Worm (Caenorhabditis elegans) whole organism, L1 larva: ENCODE results near the gene T13C2.2.

Source experiments
- C04F5.9 ChIP-seq: sonication (generic microtip); optimal IDR thresholded peaks from 2 replicates; lab custom pipeline; 2016; ENCODE audit warnings: missing genetic modification characterization, missing compliant biosample characterization
- Y116A8C.19 ChIP-seq: sonication (generic microtip); optimal IDR thresholded peaks from 2 replicates; lab custom pipeline; 2016; ENCODE audit warnings: missing compliant biosample characterization, missing genetic modification characterization, borderline replicate concordance
- aha-1 ChIP-seq: fragments of 150-350 bp; optimal IDR thresholded peaks from 2 replicates; lab custom pipeline; 2014; ENCODE audit warnings: missing biosample characterization, missing genetic modification characterization
- alr-1 ChIP-seq: fragments of 200-800 bp; sonication (Bioruptor generic); optimal IDR thresholded peaks from 2 replicates; lab custom pipeline; 2018; ENCODE audit warnings: borderline replicate concordance, mild to moderate bottlenecking, missing genetic modification characterization, missing compliant biosample characterization
- blmp-1 ChIP-seq: fragments of 150-350 bp; optimal IDR thresholded peaks from 2 replicates; lab custom pipeline; 2014; ENCODE audit warnings: missing biosample characterization, missing genetic modification characterization
- ceh-63 ChIP-seq: fragments of 200-800 bp; sonication (Bioruptor generic); optimal IDR thresholded peaks from 2 replicates; lab custom pipeline; 2018; ENCODE audit warnings: mild to moderate bottlenecking, missing genetic modification characterization, missing compliant biosample characterization
- ceh-8 ChIP-seq: fragments of 200-800 bp; sonication (Bioruptor generic); optimal IDR thresholded peaks from 2 replicates; lab custom pipeline; 2018; ENCODE audit warnings: mild to moderate bottlenecking, missing genetic modification characterization, moderate library complexity, missing compliant biosample characterization
- ceh-82 ChIP-seq, 3 experiments: fragments of 150-350 bp in 1 of 3; sonication (generic microtip) in 2 of 3; optimal IDR thresholded peaks; 2 replicates each; lab custom pipeline; 2014 to 2017; ENCODE audit warnings: missing biosample characterization in 3 of 3, missing genetic modification characterization in 3 of 3
- ceh-90 ChIP-seq: sonication (generic microtip); optimal IDR thresholded peaks from 2 replicates; lab custom pipeline; 2016; ENCODE audit warnings: missing genetic modification characterization, missing compliant biosample characterization
- dsc-1 ChIP-seq: sonication (generic microtip); optimal IDR thresholded peaks from 2 replicates; lab custom pipeline; 2016; ENCODE audit warnings: mild to moderate bottlenecking, missing genetic modification characterization, missing compliant biosample characterization
- egl-27 ChIP-seq, 2 experiments: fragments of 150-350 bp in 1 of 2; sonication (generic microtip); optimal IDR thresholded peaks; 3 replicates each; lab custom pipeline; 2017 to 2018; ENCODE audit warnings: missing biosample characterization in 2 of 2, missing genetic modification characterization in 2 of 2, missing genetic modification reagents in 2 of 2
- elt-2 ChIP-seq: sonication (generic microtip); optimal IDR thresholded peaks from 2 replicates; lab custom pipeline; 2016; ENCODE audit warnings: missing genetic modification characterization, mild to moderate bottlenecking, inconsistent platforms, missing compliant biosample characterization, missing genetic modification reagents
- fkh-10 ChIP-seq: sonication (generic microtip); optimal IDR thresholded peaks from 2 replicates; lab custom pipeline; 2017; ENCODE audit warnings: missing biosample characterization, missing genetic modification reagents, missing genetic modification characterization
- fkh-8 ChIP-seq: sonication (generic microtip); optimal IDR thresholded peaks from 2 replicates; lab custom pipeline; 2016; ENCODE audit warnings: mild to moderate bottlenecking, missing genetic modification characterization, missing compliant biosample characterization
- grh-1 ChIP-seq: fragments of 200-800 bp; sonication (Bioruptor generic); IDR thresholded peaks from 2 replicates; pipeline ENCODE4 v1.3.6; 2022; ENCODE audit warnings: missing genetic modification reagents, missing genetic modification characterization, missing compliant biosample characterization
- hlh-4 ChIP-seq: sonication (generic microtip); optimal IDR thresholded peaks from 2 replicates; lab custom pipeline; 2016; ENCODE audit warnings: mild to moderate bottlenecking, missing genetic modification characterization, missing compliant biosample characterization
- irx-1 ChIP-seq: sonication (generic microtip); optimal IDR thresholded peaks from 2 replicates; lab custom pipeline; 2016; ENCODE audit warnings: missing genetic modification characterization, missing compliant biosample characterization
- isw-1 ChIP-seq: fragments of 200-800 bp; sonication (Bioruptor generic); IDR thresholded peaks from 2 replicates; pipeline ENCODE4 v1.3.6; 2022; ENCODE audit warnings: missing genetic modification characterization, missing compliant biosample characterization
- lin-13 ChIP-seq: fragments of 150-350 bp; optimal IDR thresholded peaks from 2 replicates; lab custom pipeline; 2014; ENCODE audit warnings: missing biosample characterization, missing genetic modification reagents, missing genetic modification characterization
- lin-14 ChIP-seq: fragments of 200-800 bp; sonication (Bioruptor generic); optimal IDR thresholded peaks from 2 replicates; lab custom pipeline; 2018; ENCODE audit warnings: mild to moderate bottlenecking, missing genetic modification characterization, moderate library complexity, missing compliant biosample characterization
- lin-15B ChIP-seq: fragments of 150-350 bp; sonication (generic microtip); optimal IDR thresholded peaks from 3 replicates; lab custom pipeline; 2014; ENCODE audit warnings: missing biosample characterization, missing genetic modification characterization
- lin-35 ChIP-seq, 2 experiments: fragments of 150-350 bp; optimal IDR thresholded peaks; 2 replicates each; lab custom pipeline; 2014; ENCODE audit warnings: missing biosample characterization in 2 of 2, missing genetic modification characterization in 2 of 2, missing genetic modification reagents in 2 of 2
- lin-39 ChIP-seq: fragments of 150-350 bp; optimal IDR thresholded peaks from 2 replicates; lab custom pipeline; 2014; ENCODE audit warnings: missing biosample characterization, missing genetic modification reagents, missing genetic modification characterization
- lir-3 ChIP-seq: sonication (generic microtip); optimal IDR thresholded peaks from 2 replicates; lab custom pipeline; 2016; ENCODE audit warnings: mild to moderate bottlenecking, missing genetic modification characterization, moderate library complexity, missing compliant biosample characterization; ENCODE audit not compliant: poor library complexity
- lsy-2 ChIP-seq, 2 experiments: fragments of 150-350 bp; optimal IDR thresholded peaks; 2 replicates each; lab custom pipeline; 2014; ENCODE audit warnings: missing biosample characterization in 2 of 2, missing genetic modification characterization in 2 of 2
- nhr-12 ChIP-seq: sonication (generic microtip); optimal IDR thresholded peaks from 2 replicates; lab custom pipeline; 2017; ENCODE audit warnings: missing biosample characterization, missing genetic modification characterization
- nhr-19 ChIP-seq: fragments of 200-800 bp; sonication (Bioruptor generic); conservative IDR thresholded peaks from 2 replicates; pipeline ENCODE4 v1.3.6; 2022; ENCODE audit warnings: missing genetic modification characterization, missing compliant biosample characterization
- nhr-237 ChIP-seq: fragments of 150-350 bp; optimal IDR thresholded peaks from 2 replicates; lab custom pipeline; 2014; ENCODE audit warnings: missing biosample characterization, missing genetic modification characterization
- nhr-47 ChIP-seq: sonication (generic microtip); optimal IDR thresholded peaks from 2 replicates; lab custom pipeline; 2016; ENCODE audit warnings: mild to moderate bottlenecking, missing genetic modification characterization, moderate library complexity, missing compliant biosample characterization
- nhr-71 ChIP-seq: sonication (generic microtip); optimal IDR thresholded peaks from 2 replicates; lab custom pipeline; 2016; ENCODE audit warnings: mild to moderate bottlenecking, missing genetic modification characterization, moderate library complexity, missing compliant biosample characterization
- nhr-84 ChIP-seq: sonication (generic microtip); optimal IDR thresholded peaks from 2 replicates; lab custom pipeline; 2017; ENCODE audit warnings: missing biosample characterization, missing genetic modification characterization
- nhr-90 ChIP-seq: sonication (generic microtip); optimal IDR thresholded peaks from 2 replicates; lab custom pipeline; 2016; ENCODE audit warnings: mild to moderate bottlenecking, missing genetic modification characterization, missing compliant biosample characterization; ENCODE audit not compliant: poor library complexity
- pqm-1 ChIP-seq: sonication (generic microtip); optimal IDR thresholded peaks from 3 replicates; lab custom pipeline; 2017; ENCODE audit warnings: missing biosample characterization, missing genetic modification characterization
- snpc-4 ChIP-seq: fragments of 150-350 bp; optimal IDR thresholded peaks from 2 replicates; lab custom pipeline; 2014; ENCODE audit warnings: missing biosample characterization, missing genetic modification characterization
- snu-23 ChIP-seq: sonication (generic microtip); optimal IDR thresholded peaks from 2 replicates; lab custom pipeline; 2016; ENCODE audit warnings: missing genetic modification characterization, missing compliant biosample characterization
- sox-4 ChIP-seq: sonication (generic microtip); optimal IDR thresholded peaks from 2 replicates; lab custom pipeline; 2016; ENCODE audit warnings: missing genetic modification characterization, missing compliant biosample characterization
- swsn-7 ChIP-seq: sonication (generic microtip); optimal IDR thresholded peaks from 2 replicates; lab custom pipeline; 2016; ENCODE audit warnings: missing genetic modification characterization, missing compliant biosample characterization
- tbx-2 ChIP-seq: sonication (generic microtip); optimal IDR thresholded peaks from 2 replicates; lab custom pipeline; 2016; ENCODE audit warnings: missing genetic modification characterization, missing compliant biosample characterization
- tlp-1 ChIP-seq: fragments of 150-350 bp; optimal IDR thresholded peaks from 2 replicates; lab custom pipeline; 2014; ENCODE audit warnings: missing biosample characterization, missing genetic modification characterization
- unc-130 ChIP-seq: fragments of 150-350 bp; optimal IDR thresholded peaks from 2 replicates; lab custom pipeline; 2017; ENCODE audit warnings: missing biosample characterization, missing genetic modification characterization, inconsistent platforms
- unc-86 ChIP-seq: sonication (generic microtip); optimal IDR thresholded peaks from 2 replicates; lab custom pipeline; 2016; ENCODE audit warnings: missing genetic modification characterization, missing compliant biosample characterization
- xbp-1 ChIP-seq: sonication (generic microtip); optimal IDR thresholded peaks from 2 replicates; lab custom pipeline; 2016; ENCODE audit warnings: missing genetic modification characterization, missing compliant biosample characterization
- zag-1 ChIP-seq: fragments of 150-350 bp; optimal IDR thresholded peaks from 2 replicates; lab custom pipeline; 2014; ENCODE audit warnings: missing biosample characterization, missing genetic modification characterization
- zip-4 ChIP-seq: fragments of 200-800 bp; sonication (Bioruptor generic); optimal IDR thresholded peaks from 2 replicates; lab custom pipeline; 2018; ENCODE audit warnings: mild to moderate bottlenecking, missing genetic modification characterization, moderate library complexity, missing compliant biosample characterization
- ztf-11 ChIP-seq, 2 experiments: sonication (generic microtip); optimal IDR thresholded peaks; 2 replicates each; lab custom pipeline; 2016 to 2017; ENCODE audit warnings: missing genetic modification characterization in 2 of 2, missing biosample characterization in 1 of 2, missing compliant biosample characterization in 1 of 2
- ztf-4 ChIP-seq: fragments of 150-350 bp; optimal IDR thresholded peaks from 2 replicates; lab custom pipeline; 2014; ENCODE audit warnings: missing biosample characterization, missing genetic modification characterization

T13C2.2 gene

DNA sequence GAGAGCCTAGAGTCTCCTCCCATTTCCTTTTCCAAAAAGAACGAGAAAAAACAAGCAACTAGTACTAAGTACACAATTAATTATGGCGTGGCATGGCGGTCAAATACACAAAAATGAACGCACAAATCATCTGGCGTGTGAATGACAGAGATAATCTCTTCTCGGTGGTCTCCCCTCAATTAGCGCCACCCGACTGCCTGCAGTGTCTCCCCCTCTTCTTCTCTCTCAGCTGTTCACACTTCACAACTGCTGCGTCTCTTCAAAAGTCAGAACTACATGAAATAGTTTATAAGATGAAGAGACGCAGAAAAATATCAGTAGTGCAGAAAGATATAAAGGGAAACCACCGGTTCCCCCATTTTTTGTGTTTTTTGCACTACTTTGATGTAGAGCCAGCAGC is 35.4 kb downstream of the T13C2.2 start (continued):
- TF ChIP-seq lin-14 (GFP tag; lab: Kevin White, UChicago): peak; percentile 96
- peak; percentile 84 for TF ChIP-seq blmp-1 (tag; lab: Kevin White, UChicago)
- peak; percentile 18 for TF ChIP-seq swsn-7 (tag; lab: Kevin White, UChicago)
- no peak for TF ChIP-seq alr-1 (tag; lab: Kevin White, UChicago)
- peak; percentile 26 for TF ChIP-seq unc-130 (tag; lab: Kevin White, UChicago)
- no peak for TF ChIP-seq fkh-10 (GFP tag; lab: Kevin White, UChicago)
- peak; percentile 55 for TF ChIP-seq lin-13
- no peak for TF ChIP-seq ztf-11 (tag; optimal IDR thresholded peaks at IDR 0.05; lab: Kevin White, UChicago)
- peak; percentile 45 for TF ChIP-seq ztf-4 (tag; lab: Kevin White, UChicago)
- no peak for TF ChIP-seq isw-1 (GFP tag; lab: Robert Waterston, UW)
- no peak for TF ChIP-seq nhr-237 (tag; lab: Kevin White, UChicago)
- TF ChIP-seq elt-2: peak; percentile 5
- TF ChIP-seq pqm-1 (tag; lab: Kevin White, UChicago): no peak
- peak in 2 of 3 experiments; percentile 6 to 45 for TF ChIP-seq ceh-82 (tag; optimal IDR thresholded peaks at IDR 0.05; lab: Kevin White, UChicago)
- TF ChIP-seq nhr-84 (tag; lab: Kevin White, UChicago): no peak
- peak; percentile 10 for TF ChIP-seq unc-86 (tag; lab: Kevin White, UChicago)
- TF ChIP-seq lsy-2 (tag; optimal IDR thresholded peaks at IDR 0.05; lab: Kevin White, UChicago): peak; percentile 58 to 77
- TF ChIP-seq lin-15B (tag; lab: Kevin White, UChicago): no peak
- peak; percentile 56 for TF ChIP-seq nhr-47 (tag; lab: Kevin White, UChicago)
- TF ChIP-seq, all 84 proteins: peak for 35

DNA sequence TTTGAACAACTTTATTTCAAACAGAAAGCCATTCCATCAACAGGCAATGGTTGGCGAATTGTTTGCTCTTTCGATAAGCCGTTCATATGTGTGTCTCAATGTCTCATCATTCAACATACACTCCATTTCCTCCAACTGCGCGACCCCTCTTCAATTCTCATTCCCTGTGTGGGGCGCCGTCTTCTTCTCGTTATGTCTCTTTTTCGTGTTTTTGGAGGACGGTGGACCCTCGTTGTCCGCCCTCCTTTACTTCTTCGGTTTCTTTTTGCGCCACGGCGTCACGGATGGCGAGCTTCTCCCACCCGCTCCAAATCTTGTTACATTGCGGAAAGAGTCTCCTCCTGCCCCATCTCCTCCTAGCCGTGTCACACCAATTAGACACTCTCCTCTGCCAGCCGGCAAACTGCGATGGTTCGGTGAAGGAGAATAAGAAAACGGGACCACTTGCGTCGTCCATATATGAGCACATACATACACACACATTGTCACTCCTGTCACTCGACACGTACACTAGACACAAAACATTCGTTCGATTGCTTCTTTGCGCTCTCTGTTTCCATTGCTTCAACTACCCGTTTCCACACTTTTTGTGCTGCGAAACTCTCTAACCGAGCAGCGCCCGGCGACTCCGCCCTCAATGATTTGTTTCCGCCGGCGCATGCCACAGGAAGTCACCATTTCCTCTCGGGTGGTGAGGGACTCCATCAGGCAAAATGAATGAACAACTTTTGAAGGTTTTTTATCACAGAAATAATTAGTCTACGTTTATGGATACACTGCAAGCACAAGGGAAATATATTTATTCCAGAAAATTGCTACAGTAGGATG is 36.3 kb downstream of the T13C2.2 start:
- TF ChIP-seq snu-23 (GFP tag; lab: Kevin White, UChicago): no peak
- peak; percentile 58 for TF ChIP-seq fkh-8 (tag; lab: Kevin White, UChicago)
- TF ChIP-seq unc-86 (tag; lab: Kevin White, UChicago): peak; percentile 1
- no peak for TF ChIP-seq lin-15B (tag; lab: Kevin White, UChicago)
- no peak for TF ChIP-seq nhr-12
- peak; percentile 19 for TF ChIP-seq tbx-2 (tag; lab: Kevin White, UChicago)
- peak; percentile 61 for TF ChIP-seq lin-14 (GFP tag; lab: Kevin White, UChicago)

DNA sequence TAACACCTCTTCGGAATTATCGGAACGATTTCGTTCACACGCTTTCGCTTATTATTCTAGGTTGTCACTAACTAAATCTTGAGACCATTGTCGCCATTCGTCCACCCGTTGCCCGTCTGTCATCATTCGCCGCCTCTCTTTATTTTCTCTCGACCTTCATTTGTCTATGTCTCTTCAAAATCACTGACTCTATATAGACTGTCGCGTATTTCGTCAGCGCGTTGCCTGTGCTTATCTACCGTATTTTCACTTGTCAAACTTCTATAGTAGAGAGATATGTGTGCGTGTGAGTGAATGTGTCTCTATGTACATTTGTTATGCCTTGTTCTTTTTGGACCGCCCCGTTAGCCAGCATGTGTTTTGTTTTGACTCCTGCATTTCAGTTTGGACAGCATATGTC is 37.1 kb downstream of the T13C2.2 start:
- TF ChIP-seq snpc-4 (tag; lab: Kevin White, UChicago): peak; percentile 10
- no peak for TF ChIP-seq fkh-8 (tag; lab: Kevin White, UChicago)
- no peak for TF ChIP-seq nhr-237 (tag; lab: Kevin White, UChicago)
- TF ChIP-seq irx-1 (tag; lab: Kevin White, UChicago): no peak
- no peak for TF ChIP-seq hlh-4 (tag; lab: Kevin White, UChicago)
- no peak for TF ChIP-seq isw-1 (GFP tag; lab: Robert Waterston, UW)
- no peak for TF ChIP-seq aha-1 (tag; lab: Kevin White, UChicago)
- TF ChIP-seq lin-35 (GFP tag; optimal IDR thresholded peaks at IDR 0.05; lab: Kevin White, UChicago): peak in 1 of 2 experiments; percentile 61
- TF ChIP-seq nhr-90 (tag; lab: Kevin White, UChicago): peak; percentile 42
- peak in 1 of 2 experiments; percentile 7 for TF ChIP-seq egl-27 (tag; optimal IDR thresholded peaks at IDR 0.05; lab: Kevin White, UChicago)
- TF ChIP-seq C04F5.9 (tag; lab: Kevin White, UChicago): no peak
- TF ChIP-seq lin-39 (tag; lab: Kevin White, UChicago): no peak
- TF ChIP-seq Y116A8C.19: no peak
- no peak for TF ChIP-seq unc-130 (tag; lab: Kevin White, UChicago)
- TF ChIP-seq nhr-19: no peak; the same call in none of the 2 replicates
- TF ChIP-seq tlp-1 (tag; lab: Kevin White, UChicago): no peak
- no peak for TF ChIP-seq lin-15B (tag; lab: Kevin White, UChicago)
- no peak for TF ChIP-seq ceh-8
- TF ChIP-seq grh-1: no peak
- no peak for TF ChIP-seq sox-4 (tag; lab: Kevin White, UChicago)
- TF ChIP-seq nhr-71 (tag; lab: Kevin White, UChicago): peak; percentile 44
- no peak for TF ChIP-seq ceh-63 (GFP tag; lab: Kevin White, UChicago)
- no peak for TF ChIP-seq dsc-1 (tag; lab: Kevin White, UChicago)
- no peak for TF ChIP-seq ceh-90 (tag; lab: Kevin White, UChicago)
- no peak for TF ChIP-seq zip-4 (GFP tag; lab: Kevin White, UChicago)
- TF ChIP-seq xbp-1 (tag; lab: Kevin White, UChicago): no peak
- no peak for TF ChIP-seq nhr-12
- TF ChIP-seq zag-1 (tag; lab: Kevin White, UChicago): no peak
- TF ChIP-seq lir-3: no peak
